Worm (Caenorhabditis elegans) whole organism, L3 larva: Measurements from ENCODE around the gene lido-15.

Experiments
- pqm-1 ChIP-seq: fragments of 150-350 bp; optimal IDR thresholded peaks from 2 replicates; lab custom pipeline; 2017; ENCODE audit warnings: missing biosample characterization, missing genetic modification characterization, inconsistent platforms
- zag-1 ChIP-seq: fragments of 150-350 bp; optimal IDR thresholded peaks from 2 replicates; lab custom pipeline; 2014; ENCODE audit warnings: missing biosample characterization, missing genetic modification characterization

DNA sequence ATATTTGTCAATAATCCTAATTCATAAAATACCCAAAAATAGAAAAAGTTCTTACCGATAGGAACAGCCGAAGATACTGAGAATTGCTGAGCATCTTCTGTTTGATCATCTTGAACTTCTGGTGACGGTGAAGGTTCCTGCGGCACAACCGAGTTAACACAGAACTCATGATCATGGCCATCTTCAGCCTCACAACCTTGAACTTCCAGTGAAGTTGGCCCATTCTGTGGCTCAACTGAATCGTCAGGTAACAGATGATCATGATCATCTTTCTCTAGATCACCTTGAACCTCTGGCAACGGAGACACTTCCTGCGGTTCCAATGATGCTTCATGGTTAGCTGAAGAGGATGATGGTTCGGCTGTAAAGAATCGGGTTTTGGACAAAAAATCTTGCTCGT lies 40.4 kb upstream of the lido-15 start:
- TF ChIP-seq zag-1 (tag; lab: Kevin White, UChicago) (no peak), pqm-1 (tag; lab: Kevin White, UChicago) (no peak)
